Fruit fly (Drosophila melanogaster): Measurements from ENCODE around the gene CG7768.

Gene CG7768

dm6 chr3L:14219422-14219853 lies 1.4 kb downstream of the CG7768 start:
- TF ChIP-seq usp (GFP tag; optimal IDR thresholded peaks at IDR 0.05) (no peak), psq (optimal IDR thresholded peaks at IDR 0.05) (no peak), EcR (GFP tag; optimal IDR thresholded peaks at IDR 0.05) (no peak), pan (optimal IDR thresholded peaks at IDR 0.05) (no peak), Dll (optimal IDR thresholded peaks at IDR 0.05) (no peak), CG8478 (optimal IDR thresholded peaks at IDR 0.05) (no peak)

DNA sequence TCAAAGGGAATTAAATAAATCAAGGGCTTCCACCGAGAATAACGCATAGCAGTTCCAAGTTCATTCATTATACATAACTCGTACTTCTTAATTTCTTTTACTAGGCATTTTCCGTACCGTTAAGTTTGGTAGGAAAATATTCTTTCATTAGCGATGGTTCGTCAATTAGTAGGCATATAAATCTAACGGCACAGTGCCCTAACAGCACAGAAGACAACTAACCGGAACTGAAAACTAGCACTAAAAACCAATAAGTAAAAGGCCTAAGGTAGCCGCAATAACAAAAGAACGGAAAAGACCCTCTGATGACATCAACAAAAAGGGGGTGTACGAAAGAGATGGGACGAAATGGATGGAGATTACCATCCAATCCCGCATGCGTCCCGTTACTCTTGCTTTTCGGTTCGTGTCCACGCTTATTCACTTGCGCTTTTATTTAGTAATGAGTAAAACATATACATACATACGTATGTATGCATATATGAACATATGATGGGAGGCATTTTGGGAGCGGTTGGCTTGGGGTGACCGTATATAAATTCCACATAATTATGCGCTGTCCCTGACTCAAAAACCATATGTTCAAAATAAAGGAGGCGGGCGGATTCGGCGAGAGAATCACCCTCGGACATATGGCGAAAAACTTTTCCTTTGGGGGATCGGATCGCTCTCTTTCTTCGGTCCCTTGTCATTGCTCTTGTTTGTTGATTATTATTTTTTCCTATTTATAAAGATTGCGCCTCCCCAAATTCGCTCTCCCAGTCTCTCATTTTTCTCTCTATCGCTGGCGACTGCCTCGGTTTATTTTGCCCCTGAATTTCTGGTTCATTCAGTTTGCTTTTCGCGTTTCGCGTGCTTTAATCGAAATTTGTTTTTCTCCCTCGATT lies 2.9 kb downstream of the CG7768 start:
- no peak for TF ChIP-seq CG8478 (optimal IDR thresholded peaks at IDR 0.05)
- TF ChIP-seq EcR (GFP tag; optimal IDR thresholded peaks at IDR 0.05) = no peak
- no peak for TF ChIP-seq usp (GFP tag; optimal IDR thresholded peaks at IDR 0.05)
- TF ChIP-seq pan (optimal IDR thresholded peaks at IDR 0.05) = no peak
- no peak for TF ChIP-seq psq (optimal IDR thresholded peaks at IDR 0.05)
- TF ChIP-seq Dll (optimal IDR thresholded peaks at IDR 0.05) = no peak

DNA sequence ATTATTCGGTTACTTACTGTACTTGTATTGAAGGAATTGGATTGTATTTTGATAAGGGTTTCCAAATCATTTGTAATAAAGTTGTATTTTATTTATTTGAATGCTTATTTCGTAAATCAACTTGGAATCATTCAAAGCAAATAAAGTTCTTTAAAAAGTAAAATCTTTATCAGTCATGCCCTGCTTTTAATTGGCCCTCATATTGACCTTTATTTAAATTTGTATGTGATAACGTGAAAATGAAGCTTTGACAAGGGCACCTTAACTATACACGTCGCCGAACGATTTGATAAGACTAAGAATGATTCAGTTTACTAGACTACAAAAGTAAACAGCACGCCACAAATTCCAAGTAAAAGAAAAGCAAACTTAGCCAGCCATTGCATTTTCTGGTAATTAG lies 4.2 kb downstream of the CG7768 start:
- no peak for TF ChIP-seq EcR (GFP tag; optimal IDR thresholded peaks at IDR 0.05)
- no peak for TF ChIP-seq Dll (optimal IDR thresholded peaks at IDR 0.05)
- TF ChIP-seq pan (optimal IDR thresholded peaks at IDR 0.05) = no peak
- no peak for TF ChIP-seq psq (optimal IDR thresholded peaks at IDR 0.05)
- no peak for TF ChIP-seq usp (GFP tag; optimal IDR thresholded peaks at IDR 0.05)
- TF ChIP-seq CG8478 (optimal IDR thresholded peaks at IDR 0.05) = no peak

- no peak for TF ChIP-seq Dll (optimal IDR thresholded peaks at IDR 0.05)
- TF ChIP-seq usp (GFP tag; optimal IDR thresholded peaks at IDR 0.05) = no peak
- no peak for TF ChIP-seq psq (optimal IDR thresholded peaks at IDR 0.05)
- no peak for TF ChIP-seq EcR (GFP tag; optimal IDR thresholded peaks at IDR 0.05)
- TF ChIP-seq CG8478 (optimal IDR thresholded peaks at IDR 0.05) = no peak
- no peak for TF ChIP-seq pan (optimal IDR thresholded peaks at IDR 0.05)
Observed at dm6 chr3L:14223450-14223849, 5.4 kb downstream of the CG7768 start.

- TF ChIP-seq pan (optimal IDR thresholded peaks at IDR 0.05) = no peak
- no peak for TF ChIP-seq CG8478 (optimal IDR thresholded peaks at IDR 0.05)
- TF ChIP-seq usp (GFP tag; optimal IDR thresholded peaks at IDR 0.05) = no peak
- TF ChIP-seq Dll (optimal IDR thresholded peaks at IDR 0.05) = no peak
- TF ChIP-seq EcR (GFP tag; optimal IDR thresholded peaks at IDR 0.05) = no peak
- no peak for TF ChIP-seq psq (optimal IDR thresholded peaks at IDR 0.05)
Observed at dm6 chr3L:14229069-14229468, 11.1 kb downstream of the CG7768 start.

DNA sequence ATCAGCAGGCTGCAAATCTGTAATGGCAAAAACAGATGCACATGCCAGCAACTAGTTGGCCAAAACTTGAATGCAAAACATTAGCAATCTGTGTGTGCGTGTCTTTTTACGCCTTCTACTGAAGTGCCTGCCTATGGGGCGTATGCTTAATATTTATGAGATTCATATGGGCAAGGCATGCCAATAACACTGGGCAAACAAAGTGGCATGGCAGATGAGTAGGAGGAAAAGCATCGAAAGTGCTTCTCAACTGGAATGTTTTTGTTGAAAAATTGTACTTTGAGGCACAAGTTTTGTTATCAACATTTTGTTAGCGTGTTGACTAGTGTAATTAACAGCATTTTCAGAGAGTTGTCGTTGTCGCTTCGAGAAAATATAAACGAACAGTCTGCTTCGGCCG lies 11.5 kb downstream of the CG7768 start:
- TF ChIP-seq pan (optimal IDR thresholded peaks at IDR 0.05) (no peak), EcR (GFP tag; optimal IDR thresholded peaks at IDR 0.05) (no peak), Dll (optimal IDR thresholded peaks at IDR 0.05) (no peak), usp (GFP tag; optimal IDR thresholded peaks at IDR 0.05) (no peak), CG8478 (optimal IDR thresholded peaks at IDR 0.05) (no peak), psq (optimal IDR thresholded peaks at IDR 0.05) (no peak)

dm6 chr3L:14233169-14233568 lies 15.2 kb downstream of the CG7768 start, which contains the start of gene CG7924:
Gene CG7924 (plus strand): TSS chr3L:14233469.
- TF ChIP-seq psq (optimal IDR thresholded peaks at IDR 0.05) = no peak
- TF ChIP-seq usp (GFP tag; optimal IDR thresholded peaks at IDR 0.05) = no peak
- TF ChIP-seq Dll (optimal IDR thresholded peaks at IDR 0.05) = no peak
- TF ChIP-seq EcR (GFP tag; optimal IDR thresholded peaks at IDR 0.05) = no peak
- TF ChIP-seq CG8478 (optimal IDR thresholded peaks at IDR 0.05) = no peak
- no peak for TF ChIP-seq pan (optimal IDR thresholded peaks at IDR 0.05)

DNA sequence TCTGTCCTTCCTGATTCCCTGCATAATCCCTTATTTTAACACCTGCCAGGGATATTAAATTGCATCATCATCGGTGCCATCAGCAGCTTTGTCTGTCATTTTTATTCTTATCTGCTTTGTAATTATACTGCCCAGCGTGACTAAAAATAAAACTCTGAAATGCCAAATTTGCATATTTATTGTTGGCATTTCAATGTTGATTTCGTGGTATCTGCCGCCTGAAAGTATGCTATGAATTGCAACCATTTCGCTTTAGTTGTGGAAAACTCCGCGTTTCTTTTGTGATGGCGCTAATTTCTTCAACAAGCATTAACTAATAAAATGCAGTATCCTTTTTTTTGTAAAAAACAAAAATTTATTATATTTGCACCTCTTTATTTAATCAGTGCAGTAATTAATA lies 17.8 kb downstream of the CG7768 start, which contains the start of gene CG34244:
CG34244 (minus strand) TSS at position 122 of the 400 bp plus-strand sequence.
- TF ChIP-seq CG8478 (optimal IDR thresholded peaks at IDR 0.05) = no peak
- TF ChIP-seq pan (optimal IDR thresholded peaks at IDR 0.05) = no peak
- TF ChIP-seq EcR (GFP tag; optimal IDR thresholded peaks at IDR 0.05) = no peak
- no peak for TF ChIP-seq psq (optimal IDR thresholded peaks at IDR 0.05)
- no peak for TF ChIP-seq Dll (optimal IDR thresholded peaks at IDR 0.05)
- TF ChIP-seq usp (GFP tag; optimal IDR thresholded peaks at IDR 0.05) = no peak

dm6 chr3L:14236335-14236734 lies 18.3 kb downstream of the CG7768 start, which contains the start of gene CG7906:
Gene CG7906 (plus strand): TSS chr3L:14236635.
- TF ChIP-seq EcR (GFP tag; optimal IDR thresholded peaks at IDR 0.05) (no peak), usp (GFP tag; optimal IDR thresholded peaks at IDR 0.05) (no peak), psq (optimal IDR thresholded peaks at IDR 0.05) (no peak), Dll (optimal IDR thresholded peaks at IDR 0.05) (no peak), CG8478 (optimal IDR thresholded peaks at IDR 0.05) (no peak), pan (optimal IDR thresholded peaks at IDR 0.05) (no peak)

DNA sequence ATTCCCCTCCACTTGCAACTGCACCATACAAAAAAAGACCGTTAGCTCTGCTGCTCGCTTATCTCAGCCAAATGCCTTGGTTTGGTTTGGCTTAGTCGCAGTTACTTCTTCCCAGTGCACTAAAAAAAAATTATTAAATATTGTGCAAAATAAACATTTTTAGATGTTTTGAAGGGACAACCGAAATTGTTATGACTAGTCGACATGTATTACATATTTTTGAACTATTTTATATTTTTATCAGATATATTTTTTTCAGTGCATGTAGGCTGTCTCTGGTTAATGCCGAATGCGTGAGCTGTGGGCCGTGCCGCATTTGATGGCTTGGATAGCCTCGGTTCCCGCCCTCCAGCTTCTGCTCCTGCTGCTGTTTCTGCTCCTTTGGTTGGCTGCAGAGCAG lies 21.3 kb downstream of the CG7768 start:
- TF ChIP-seq Dll (optimal IDR thresholded peaks at IDR 0.05) (no peak), usp (GFP tag; optimal IDR thresholded peaks at IDR 0.05) (no peak), EcR (GFP tag; optimal IDR thresholded peaks at IDR 0.05) (no peak), pan (optimal IDR thresholded peaks at IDR 0.05) (no peak), CG8478 (optimal IDR thresholded peaks at IDR 0.05) (no peak), psq (optimal IDR thresholded peaks at IDR 0.05) (no peak)

DNA sequence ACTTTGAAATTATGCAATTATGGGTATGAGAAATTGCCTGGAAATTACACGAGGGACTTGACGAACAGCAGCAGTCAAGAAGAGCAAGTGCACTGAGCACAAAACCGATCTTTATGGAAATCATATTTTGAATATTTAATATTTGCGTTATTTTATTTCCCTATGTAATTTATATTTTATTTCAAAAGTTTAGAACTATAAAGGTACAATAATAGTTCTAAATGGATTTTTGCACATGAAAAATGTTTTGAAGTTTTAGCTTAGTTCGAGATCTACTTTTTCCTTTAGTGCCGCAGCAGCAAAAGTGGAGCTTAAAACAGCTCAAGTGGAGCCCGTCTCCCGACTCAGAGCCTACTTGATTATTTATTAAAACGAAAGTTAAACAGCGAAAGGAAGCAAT lies 23.1 kb downstream of the CG7768 start:
- TF ChIP-seq CG8478 (optimal IDR thresholded peaks at IDR 0.05) (no peak), EcR (GFP tag; optimal IDR thresholded peaks at IDR 0.05) (no peak), usp (GFP tag; optimal IDR thresholded peaks at IDR 0.05) (no peak), pan (optimal IDR thresholded peaks at IDR 0.05) (no peak), psq (optimal IDR thresholded peaks at IDR 0.05) (no peak), Dll (optimal IDR thresholded peaks at IDR 0.05) (no peak)

DNA sequence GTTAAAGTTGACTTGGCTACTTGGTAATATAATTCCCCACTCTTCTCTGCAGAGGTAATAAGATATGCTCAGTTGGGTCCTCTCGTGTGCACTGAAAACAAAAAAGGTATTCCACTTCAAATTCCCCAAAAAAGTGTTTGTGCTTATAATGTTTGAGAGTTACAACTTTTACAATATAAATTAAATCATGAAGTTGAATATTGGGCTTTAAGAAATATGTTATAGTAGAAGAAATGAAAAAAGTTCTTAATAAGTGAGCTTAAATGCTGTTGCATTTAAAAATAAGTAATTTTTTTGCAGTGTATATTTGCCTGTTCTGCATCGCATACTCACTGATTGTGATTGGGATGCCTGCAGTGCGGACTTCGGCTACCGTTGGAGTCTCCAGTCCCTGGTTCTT lies 35.5 kb downstream of the CG7768 start:
- TF ChIP-seq pan (optimal IDR thresholded peaks at IDR 0.05) (no peak), EcR (GFP tag; optimal IDR thresholded peaks at IDR 0.05) (no peak), CG8478 (optimal IDR thresholded peaks at IDR 0.05) (no peak), usp (GFP tag; optimal IDR thresholded peaks at IDR 0.05) (no peak), psq (optimal IDR thresholded peaks at IDR 0.05) (no peak), Dll (optimal IDR thresholded peaks at IDR 0.05) (no peak)
